Worm (Caenorhabditis elegans) whole organism, mixed stage, embryonic: ENCODE results near the gene ttr-53.

Experiments
- bed-3 ChIP-seq: fragments of 200-800 bp; sonication (Bioruptor generic); optimal IDR thresholded peaks from 3 replicates; lab custom pipeline; 2018; ENCODE audit warnings: mild to moderate bottlenecking, missing genetic modification characterization, moderate library complexity, missing compliant biosample characterization
- ceh-83 ChIP-seq: fragments of 200-800 bp; sonication (Bioruptor generic); optimal IDR thresholded peaks from 2 replicates; lab custom pipeline; 2018; ENCODE audit warnings: mild to moderate bottlenecking, missing genetic modification characterization, missing compliant biosample characterization
- ces-1 ChIP-seq: fragments of 150-350 bp; optimal IDR thresholded peaks from 2 replicates; lab custom pipeline; 2014; ENCODE audit warnings: missing biosample characterization, missing genetic modification reagents, missing genetic modification characterization
- cnd-1 ChIP-seq: fragments of 200-800 bp; sonication (Bioruptor generic); optimal IDR thresholded peaks from 2 replicates; lab custom pipeline; 2018; ENCODE audit warnings: mild to moderate bottlenecking, missing genetic modification characterization, missing compliant biosample characterization
- drap-1 ChIP-seq: fragments of 200-800 bp; sonication (Bioruptor generic); optimal IDR thresholded peaks from 3 replicates; lab custom pipeline; 2018; ENCODE audit warnings: mild to moderate bottlenecking, missing genetic modification characterization, missing compliant biosample characterization
- elt-1 ChIP-seq: sonication (generic microtip); optimal IDR thresholded peaks from 2 replicates; lab custom pipeline; 2017; ENCODE audit warnings: missing genetic modification characterization, mild to moderate bottlenecking, missing compliant biosample characterization, antibody characterized with exemption, moderate library complexity, borderline replicate concordance; ENCODE audit not compliant: insufficient read depth
- elt-3 ChIP-seq: fragments of 150-350 bp; optimal IDR thresholded peaks from 2 replicates; lab custom pipeline; 2014; ENCODE audit warnings: missing biosample characterization, missing genetic modification characterization
- flh-1 ChIP-seq: fragments of 200-800 bp; sonication (Bioruptor generic); optimal IDR thresholded peaks from 2 replicates; lab custom pipeline; 2018; ENCODE audit warnings: mild to moderate bottlenecking, missing genetic modification characterization, moderate library complexity, missing compliant biosample characterization
- ham-2 ChIP-seq: fragments of 200-800 bp; sonication (Bioruptor generic); optimal IDR thresholded peaks from 2 replicates; lab custom pipeline; 2018; ENCODE audit warnings: mild to moderate bottlenecking, missing genetic modification characterization, missing compliant biosample characterization
- lin-32 ChIP-seq: fragments of 200-800 bp; sonication (Bioruptor generic); optimal IDR thresholded peaks from 2 replicates; lab custom pipeline; 2018; ENCODE audit warnings: mild to moderate bottlenecking, missing genetic modification characterization, missing compliant biosample characterization
- lsy-2 ChIP-seq: fragments of 150-350 bp; optimal IDR thresholded peaks from 2 replicates; lab custom pipeline; 2014; ENCODE audit warnings: missing biosample characterization, missing genetic modification characterization
- mep-1 ChIP-seq: fragments of 150-350 bp; optimal IDR thresholded peaks from 2 replicates; lab custom pipeline; 2017; ENCODE audit warnings: missing biosample characterization, missing genetic modification reagents, missing genetic modification characterization, inconsistent platforms
- mls-2 ChIP-seq: sonication (generic microtip); optimal IDR thresholded peaks from 2 replicates; lab custom pipeline; 2016; ENCODE audit warnings: mild to moderate bottlenecking, missing genetic modification characterization, moderate library complexity, missing compliant biosample characterization
- nhr-12 ChIP-seq: fragments of 150-350 bp; optimal IDR thresholded peaks from 2 replicates; lab custom pipeline; 2014; ENCODE audit warnings: missing biosample characterization, missing genetic modification characterization
- nhr-237 ChIP-seq: fragments of 150-350 bp; optimal IDR thresholded peaks from 2 replicates; lab custom pipeline; 2014; ENCODE audit warnings: missing biosample characterization, missing genetic modification characterization
- nhr-76 ChIP-seq: sonication (generic microtip); optimal IDR thresholded peaks from 2 replicates; lab custom pipeline; 2017; ENCODE audit warnings: missing biosample characterization, missing genetic modification characterization
- pha-4 ChIP-seq: fragments of 150-350 bp; optimal IDR thresholded peaks from 2 replicates; lab custom pipeline; 2018; ENCODE audit warnings: missing biosample characterization, missing genetic modification reagents, missing genetic modification characterization
- sem-2 ChIP-seq: fragments of 200-800 bp; sonication (Bioruptor generic); optimal IDR thresholded peaks from 2 replicates; lab custom pipeline; 2018; ENCODE audit warnings: mild to moderate bottlenecking, missing genetic modification characterization, missing compliant biosample characterization
- snpc-4 ChIP-seq: fragments of 150-350 bp; optimal IDR thresholded peaks from 2 replicates; lab custom pipeline; 2014; ENCODE audit warnings: missing biosample characterization, missing genetic modification characterization
- sptf-1 ChIP-seq: sonication (generic microtip); optimal IDR thresholded peaks from 2 replicates; lab custom pipeline; 2017; ENCODE audit warnings: mild to moderate bottlenecking, missing genetic modification characterization, moderate library complexity, missing compliant biosample characterization
- tbx-8 ChIP-seq: fragments of 200-800 bp; sonication (Bioruptor generic); optimal IDR thresholded peaks from 2 replicates; lab custom pipeline; 2018; ENCODE audit warnings: mild to moderate bottlenecking, missing genetic modification characterization, moderate library complexity, missing compliant biosample characterization
- unc-120 ChIP-seq: sonication (generic microtip); optimal IDR thresholded peaks from 2 replicates; lab custom pipeline; 2017; ENCODE audit warnings: missing genetic modification characterization, missing compliant biosample characterization; ENCODE audit not compliant: poor library complexity, severe bottlenecking
- unc-39 ChIP-seq: fragments of 150-350 bp; optimal IDR thresholded peaks from 2 replicates; lab custom pipeline; 2014; ENCODE audit warnings: missing biosample characterization, missing genetic modification characterization
- unc-62 ChIP-seq: fragments of 150-350 bp; optimal IDR thresholded peaks from 2 replicates; lab custom pipeline; 2014; ENCODE audit warnings: missing biosample characterization, missing genetic modification reagents, missing genetic modification characterization
- zip-8 ChIP-seq: fragments of 150-350 bp; optimal IDR thresholded peaks from 2 replicates; lab custom pipeline; 2014; ENCODE audit warnings: missing biosample characterization, missing genetic modification characterization
- ztf-11 ChIP-seq: fragments of 150-350 bp; optimal IDR thresholded peaks from 2 replicates; lab custom pipeline; 2014; ENCODE audit warnings: missing biosample characterization, missing genetic modification characterization

Gene ttr-53

DNA sequence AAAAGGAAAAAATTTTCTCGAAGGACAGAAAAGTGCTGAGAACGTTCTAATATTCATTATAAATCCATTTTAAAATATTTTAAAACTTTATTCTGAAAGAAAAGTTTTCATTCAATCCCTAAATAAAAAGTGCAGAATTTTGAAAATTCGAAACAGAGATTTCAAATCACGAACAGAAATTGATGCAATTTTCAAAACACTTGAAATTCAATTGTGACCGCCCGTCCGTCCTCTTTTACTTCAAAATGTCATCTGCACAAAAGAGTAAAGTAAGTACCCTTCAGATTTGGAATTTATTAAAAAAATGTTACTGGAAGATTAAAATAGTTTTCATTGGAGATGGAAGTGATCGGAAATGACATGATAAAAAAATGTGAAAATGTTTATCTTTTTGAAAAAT, 30.7 kb downstream of the ttr-53 start:
- TF ChIP-seq ceh-83 (no peak), pha-4 (no peak), drap-1 (GFP tag; lab: Kevin White, UChicago) (no peak), unc-39 (tag; lab: Kevin White, UChicago) (no peak), nhr-237 (no peak), bed-3 (no peak), snpc-4 (tag; lab: Kevin White, UChicago) (no peak), nhr-76 (no peak), ces-1 (GFP tag; lab: Kevin White, UChicago) (peak; percentile 87)

DNA sequence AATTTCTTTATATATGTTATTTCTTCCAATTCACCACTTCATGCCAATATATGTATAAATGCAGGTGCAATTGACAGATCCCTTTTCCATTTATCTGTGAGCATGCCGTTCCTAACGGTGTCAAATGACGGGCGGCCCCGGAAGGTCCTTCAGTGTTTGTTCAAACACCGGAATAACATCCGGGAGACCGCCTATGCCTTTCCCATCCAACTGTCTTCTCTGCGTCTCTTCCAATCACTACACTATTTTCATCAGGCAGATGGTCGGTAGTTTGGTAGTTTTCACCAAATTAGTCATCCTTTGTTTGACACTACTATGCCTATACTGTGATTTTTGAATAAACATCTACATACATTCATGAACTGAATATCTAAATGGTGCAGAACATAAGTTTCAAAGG, 32.7 kb downstream of the ttr-53 start:
- TF ChIP-seq sem-2 (GFP tag; lab: Kevin White, UChicago) = no peak
- no peak for TF ChIP-seq zip-8 (tag; lab: Kevin White, UChicago)
- no peak for TF ChIP-seq bed-3
- no peak for TF ChIP-seq lin-32 (GFP tag; lab: Kevin White, UChicago)
- peak; percentile 87 for TF ChIP-seq cnd-1
- TF ChIP-seq, all 35 proteins: peak for 1

DNA sequence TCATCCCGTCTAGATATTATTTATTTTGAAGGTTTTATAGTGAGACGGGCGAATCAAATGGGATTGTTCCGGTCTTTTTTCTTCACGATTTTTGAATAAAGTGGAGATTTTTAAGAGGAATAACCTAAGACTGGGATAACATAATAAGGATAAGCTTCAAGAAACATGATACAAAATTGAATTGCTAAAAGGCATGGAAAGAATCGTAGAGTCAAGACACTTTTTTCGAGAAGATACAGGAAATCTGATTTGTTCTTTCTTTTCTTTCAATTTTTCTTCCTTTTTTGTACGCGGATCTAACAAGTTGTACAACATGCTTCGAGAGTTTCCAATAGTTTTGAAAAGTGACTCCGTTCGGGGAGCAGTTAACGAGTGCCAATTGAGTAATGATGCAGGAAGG, 33.7 kb downstream of the ttr-53 start:
- TF ChIP-seq ces-1 (GFP tag; lab: Kevin White, UChicago) = peak; percentile 77
- no peak for TF ChIP-seq tbx-8 (GFP tag; lab: Kevin White, UChicago)

DNA sequence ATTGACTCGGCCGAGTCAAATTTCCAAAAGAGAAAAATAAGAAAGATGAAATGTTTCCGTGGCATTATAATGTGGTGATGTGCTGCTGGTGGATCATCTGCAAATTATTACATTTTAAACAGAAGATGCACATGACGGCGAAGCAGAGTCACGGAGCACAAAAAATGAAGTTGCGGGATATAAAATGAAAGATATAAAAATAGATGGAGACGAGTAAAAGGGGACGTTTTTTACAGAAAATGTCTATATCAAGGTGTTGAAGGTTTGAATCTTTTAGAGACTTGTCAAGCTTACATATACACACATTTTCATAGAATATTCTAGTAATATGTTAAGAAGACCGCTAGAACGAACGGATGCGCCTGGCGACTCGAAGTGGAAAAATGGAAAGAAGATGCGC, 36.5 kb downstream of the ttr-53 start, which contains the start of gene ptrg-1:
ptrg-1 (minus strand) TSS at position 101 of the 400 bp plus-strand sequence.
- no peak for TF ChIP-seq sptf-1
- TF ChIP-seq unc-120 = no peak
- TF ChIP-seq ztf-11 (tag; lab: Kevin White, UChicago) = no peak
- no peak for TF ChIP-seq mls-2
- no peak for TF ChIP-seq elt-3
- no peak for TF ChIP-seq unc-39 (tag; lab: Kevin White, UChicago)
- no peak for TF ChIP-seq ceh-83
- no peak for TF ChIP-seq flh-1 (GFP tag; lab: Kevin White, UChicago)
- TF ChIP-seq drap-1 (GFP tag; lab: Kevin White, UChicago) = no peak
- no peak for TF ChIP-seq unc-62 (GFP tag; lab: Kevin White, UChicago)
- TF ChIP-seq, all 35 proteins: peak for 0

DNA sequence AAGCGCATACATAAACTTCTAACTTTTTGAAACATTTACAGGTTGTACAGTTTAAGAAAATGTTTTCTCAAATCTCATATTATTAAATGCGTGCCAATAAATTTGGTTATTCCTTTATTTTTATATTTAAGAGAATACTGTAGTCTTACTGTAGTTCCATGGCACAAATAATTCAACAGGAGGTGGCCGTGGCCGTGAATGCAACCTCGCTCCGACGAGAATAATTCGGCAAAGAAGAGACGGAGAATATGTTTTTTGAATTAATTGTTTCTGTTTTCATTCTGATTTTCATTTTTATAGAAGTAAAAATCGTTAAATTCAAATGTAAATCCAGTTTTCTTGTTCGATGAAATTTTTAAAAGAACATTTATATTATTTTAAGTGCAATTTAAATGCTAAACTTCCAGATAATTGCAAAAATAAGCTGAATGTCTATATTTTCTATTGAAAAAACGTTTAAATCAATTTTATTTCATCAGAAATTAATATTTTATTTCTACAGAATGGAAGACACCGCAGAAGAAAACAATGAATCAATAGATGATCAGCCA, 39.6 kb downstream of the ttr-53 start, which contains the start of gene gon-4:
gon-4 (plus strand) TSS at position 501 of the 551 bp plus-strand sequence.
- TF ChIP-seq nhr-237 = no peak
- TF ChIP-seq ham-2 (GFP tag; lab: Kevin White, UChicago) = no peak
- TF ChIP-seq zip-8 (tag; lab: Kevin White, UChicago) = no peak
- no peak for TF ChIP-seq nhr-12 (tag; lab: Kevin White, UChicago)
- peak; percentile 49 for TF ChIP-seq lsy-2 (tag; lab: Kevin White, UChicago)
- no peak for TF ChIP-seq bed-3
- no peak for TF ChIP-seq mep-1 (tag; lab: Kevin White, UChicago)
- TF ChIP-seq mls-2 = no peak
- no peak for TF ChIP-seq elt-1 (tag; lab: Kevin White, UChicago)
- TF ChIP-seq, all 35 proteins: peak for 1

DNA sequence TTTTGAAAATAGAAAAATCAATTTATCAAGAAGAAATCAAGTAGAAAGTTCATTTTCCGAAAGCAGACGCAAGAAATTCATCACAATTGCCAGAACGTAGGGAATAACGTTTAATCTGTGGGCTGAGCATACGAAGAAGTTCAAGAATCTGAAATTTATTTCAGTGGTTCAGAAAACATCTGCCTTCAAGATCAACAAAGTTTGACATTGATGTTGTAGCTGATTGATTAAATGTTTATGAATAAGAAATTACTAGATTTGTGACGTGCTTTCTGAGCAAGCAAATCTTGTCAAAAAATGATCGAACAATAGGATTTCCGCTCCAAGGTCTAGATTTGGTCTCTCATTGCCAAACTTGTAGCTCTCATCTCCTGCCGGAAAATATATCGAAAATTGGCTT, 48.3 kb downstream of the ttr-53 start, which contains the start of gene K04D7.6:
K04D7.6 (minus strand) TSS at position 101 of the 400 bp plus-strand sequence.
- TF ChIP-seq elt-1 (tag; lab: Kevin White, UChicago) = no peak
- TF ChIP-seq lsy-2 (tag; lab: Kevin White, UChicago) = no peak
- TF ChIP-seq sptf-1 = no peak
- TF ChIP-seq lin-32 (GFP tag; lab: Kevin White, UChicago) = no peak
- no peak for TF ChIP-seq mep-1 (tag; lab: Kevin White, UChicago)
- TF ChIP-seq bed-3 = no peak
- no peak for TF ChIP-seq nhr-12 (tag; lab: Kevin White, UChicago)
